Worm (Caenorhabditis elegans) whole organism, L4 larva: ENCODE measurements around the gene ttr-3.
A peak's percentile ranks its signal among the peaks of the same experiment; 100 is the strongest.

ENCODE experiments used
- D1046.2 ChIP-seq: fragments of 200-800 bp; sonication (Bioruptor generic); IDR thresholded peaks from 2 replicates; pipeline ENCODE4 v1.3.6; 2022; ENCODE audit warnings: missing genetic modification characterization, missing compliant biosample characterization
- dmd-6 ChIP-seq: fragments of 200-800 bp; sonication (Bioruptor generic); IDR thresholded peaks from 2 replicates; pipeline ENCODE4 v1.3.6; 2022; ENCODE audit warnings: missing genetic modification reagents, missing genetic modification characterization, missing compliant biosample characterization
- dmd-9 ChIP-seq: fragments of 200-800 bp; sonication (Bioruptor generic); IDR thresholded peaks from 2 replicates; pipeline ENCODE4 v1.3.6; 2022; ENCODE audit warnings: missing genetic modification reagents, missing genetic modification characterization, missing compliant biosample characterization
- nhr-11 ChIP-seq: fragments of 150-350 bp; optimal IDR thresholded peaks from 2 replicates; lab custom pipeline; 2014; ENCODE audit warnings: missing biosample characterization, missing genetic modification characterization
- pqm-1 ChIP-seq: sonication (generic microtip); optimal IDR thresholded peaks from 2 replicates; lab custom pipeline; 2017; ENCODE audit warnings: missing biosample characterization, missing genetic modification characterization

ce11 chrIII:9922310-9922709, 4.2 kb downstream of the ttr-3 start:
- TF ChIP-seq dmd-6 (GFP tag; lab: Robert Waterston, UW), result no peak
- TF ChIP-seq D1046.2, result no peak
- peak; percentile 9 for TF ChIP-seq pqm-1 (tag; lab: Kevin White, UChicago)
- no peak for TF ChIP-seq dmd-9 (GFP tag; lab: Robert Waterston, UW)
- TF ChIP-seq nhr-11 (tag; lab: Kevin White, UChicago), result no peak
